Fruit fly (Drosophila melanogaster): ENCODE data around the gene Nse1.
A peak's percentile ranks its signal among the peaks of the same experiment; 100 is the strongest.

Gene Nse1

dm6 chr2L:6682909-6683308 lies 5.5 kb upstream of the Nse1 start:
- TF ChIP-seq CrebA (GFP tag; optimal IDR thresholded peaks at IDR 0.05; ENCODE audit: borderline replicate concordance) (no peak), Jra (GFP tag; optimal IDR thresholded peaks at IDR 0.05) (no peak), CG9705 (GFP tag; optimal IDR thresholded peaks at IDR 0.05) (no peak), tai (GFP tag; optimal IDR thresholded peaks at IDR 0.05) (no peak), usp (GFP tag; optimal IDR thresholded peaks at IDR 0.05) (no peak), HLH106 (tag; optimal IDR thresholded peaks at IDR 0.05) (no peak)

- TF ChIP-seq Myc (optimal IDR thresholded peaks at IDR 0.05), result no peak
- no peak for TF ChIP-seq rgr (GFP tag; optimal IDR thresholded peaks at IDR 0.05)
- TF ChIP-seq CG32264 (GFP tag; optimal IDR thresholded peaks at IDR 0.05), result no peak
- no peak for TF ChIP-seq usp (GFP tag; optimal IDR thresholded peaks at IDR 0.05)
- no peak for TF ChIP-seq lola (GFP tag; optimal IDR thresholded peaks at IDR 0.05)
- no peak for TF ChIP-seq sv (GFP tag; optimal IDR thresholded peaks at IDR 0.05)
- TF ChIP-seq Mio (GFP tag; optimal IDR thresholded peaks at IDR 0.05), result no peak
- no peak for TF ChIP-seq pan (optimal IDR thresholded peaks at IDR 0.05)
- no peak for TF ChIP-seq Dif (GFP tag; optimal IDR thresholded peaks at IDR 0.05; ENCODE audit: partially characterized antibody)
- TF ChIP-seq h (GFP tag; optimal IDR thresholded peaks at IDR 0.05), result no peak
Measured at dm6 chr2L:6676535-6676934, 890 bp downstream of the Nse1 start, which contains the start of gene cort. Gene cort, minus strand, starts transcription at chr2L:6676635.

dm6 chr2L:6673211-6674012 lies 4.0 kb downstream of the Nse1 start, which contains the start of gene Spn27A:
Gene Spn27A, minus strand, starts transcription at chr2L:6673347.
- TF ChIP-seq Rel (GFP tag; optimal IDR thresholded peaks at IDR 0.05) (no peak), Rel (tag; optimal IDR thresholded peaks at IDR 0.05) (peak; percentile 99), N (GFP tag; optimal IDR thresholded peaks at IDR 0.05) (no peak), sv (GFP tag; optimal IDR thresholded peaks at IDR 0.05) (peak; percentile 13), brk (GFP tag; optimal IDR thresholded peaks at IDR 0.05) (no peak), tai (GFP tag; optimal IDR thresholded peaks at IDR 0.05) (no peak), Jra (GFP tag; optimal IDR thresholded peaks at IDR 0.05) (peak; percentile 52), fru (GFP tag; optimal IDR thresholded peaks at IDR 0.05) (no peak), Mio (GFP tag; optimal IDR thresholded peaks at IDR 0.05) (no peak), rgr (GFP tag; optimal IDR thresholded peaks at IDR 0.05) (peak; percentile 71), dl (GFP tag; optimal IDR thresholded peaks at IDR 0.05; ENCODE audit: insufficient read depth in 1 of 2, partially characterized antibody in 2 of 2) (peak; percentile 7 to 37), Hnf4 (GFP tag; optimal IDR thresholded peaks at IDR 0.05) (peak; percentile 62), HLH106 (tag; optimal IDR thresholded peaks at IDR 0.05) (peak; percentile 55), Sp1 (GFP tag; optimal IDR thresholded peaks at IDR 0.05) (peak; percentile 36), Abd-B (GFP tag; optimal IDR thresholded peaks at IDR 0.05) (no peak), foxo (GFP tag; optimal IDR thresholded peaks at IDR 0.05) (peak; percentile 15 to 74), ey (GFP tag; optimal IDR thresholded peaks at IDR 0.05) (peak; percentile 77), woc (GFP tag; optimal IDR thresholded peaks at IDR 0.05) (peak; percentile 76), dsf (GFP tag; optimal IDR thresholded peaks at IDR 0.05; ENCODE audit: borderline replicate concordance) (peak; percentile 37), lola (GFP tag; optimal IDR thresholded peaks at IDR 0.05) (no peak), CG9705 (GFP tag; optimal IDR thresholded peaks at IDR 0.05) (peak; percentile 54), Dif (GFP tag; optimal IDR thresholded peaks at IDR 0.05; ENCODE audit: partially characterized antibody) (peak; percentile 67), Dfd (GFP tag; optimal IDR thresholded peaks at IDR 0.05) (no peak), br (GFP tag; optimal IDR thresholded peaks at IDR 0.05) (peak; percentile 64), OdsH (GFP tag; optimal IDR thresholded peaks at IDR 0.05) (peak; percentile 72), sage (GFP tag; optimal IDR thresholded peaks at IDR 0.05) (no peak), dmrt93B (GFP tag; optimal IDR thresholded peaks at IDR 0.05) (no peak), h (GFP tag; optimal IDR thresholded peaks at IDR 0.05) (peak; percentile 77), psq (GFP tag; optimal IDR thresholded peaks at IDR 0.05) (peak; percentile 98), Hr83 (GFP tag; optimal IDR thresholded peaks at IDR 0.05; ENCODE audit: poor library complexity, severe bottlenecking) (peak; percentile 15)

Measured in whole organism, wandering third instar larva.